Worm (Caenorhabditis elegans) whole organism, midembryonic: ENCODE results near the gene F26F4.6.

Source experiments
- T22C8.4 ChIP-seq: fragments of 200-800 bp; sonication (Bioruptor generic); IDR thresholded peaks from 2 replicates; pipeline ENCODE4 v1.3.6; 2022; ENCODE audit warnings: missing genetic modification characterization, missing compliant biosample characterization
- cog-1 ChIP-seq: sonication (generic microtip); optimal IDR thresholded peaks from 2 replicates; lab custom pipeline; 2016; ENCODE audit warnings: missing genetic modification characterization, missing compliant biosample characterization
- flt-1 ChIP-seq: fragments of 200-800 bp; sonication (Bioruptor generic); IDR thresholded peaks from 2 replicates; pipeline ENCODE4 v1.3.6; 2022; ENCODE audit warnings: missing genetic modification characterization, missing compliant biosample characterization
- klf-2 ChIP-seq: fragments of 200-800 bp; sonication (Bioruptor generic); conservative IDR thresholded peaks from 2 replicates; pipeline ENCODE4 v1.3.6; 2022; ENCODE audit warnings: missing genetic modification reagents, missing genetic modification characterization, missing compliant biosample characterization
- med-1 ChIP-seq: sonication (generic microtip); optimal IDR thresholded peaks from 2 replicates; lab custom pipeline; 2017; ENCODE audit warnings: missing genetic modification characterization, mild to moderate bottlenecking, missing compliant biosample characterization, antibody characterized with exemption, missing genetic modification reagents; ENCODE audit not compliant: insufficient read depth
- ref-1 ChIP-seq: fragments of 200-800 bp; sonication (Bioruptor generic); conservative IDR thresholded peaks from 2 replicates; pipeline ENCODE4 v1.3.6; 2022; ENCODE audit warnings: missing genetic modification reagents, missing genetic modification characterization, missing compliant biosample characterization
- tab-1 ChIP-seq: fragments of 200-800 bp; sonication (Bioruptor generic); IDR thresholded peaks from 2 replicates; pipeline ENCODE4 v1.3.6; 2022; ENCODE audit warnings: missing genetic modification characterization, missing compliant biosample characterization
- ztf-23 ChIP-seq: fragments of 200-800 bp; sonication (Bioruptor generic); IDR thresholded peaks from 2 replicates; pipeline ENCODE4 v1.3.6; 2022; ENCODE audit warnings: missing genetic modification reagents, missing genetic modification characterization, missing compliant biosample characterization
- ztf-29 ChIP-seq: fragments of 200-800 bp; sonication (Bioruptor generic); IDR thresholded peaks from 2 replicates; pipeline ENCODE4 v1.3.6; 2022; ENCODE audit warnings: missing genetic modification reagents, missing genetic modification characterization, missing compliant biosample characterization

The F26F4.6 gene

DNA sequence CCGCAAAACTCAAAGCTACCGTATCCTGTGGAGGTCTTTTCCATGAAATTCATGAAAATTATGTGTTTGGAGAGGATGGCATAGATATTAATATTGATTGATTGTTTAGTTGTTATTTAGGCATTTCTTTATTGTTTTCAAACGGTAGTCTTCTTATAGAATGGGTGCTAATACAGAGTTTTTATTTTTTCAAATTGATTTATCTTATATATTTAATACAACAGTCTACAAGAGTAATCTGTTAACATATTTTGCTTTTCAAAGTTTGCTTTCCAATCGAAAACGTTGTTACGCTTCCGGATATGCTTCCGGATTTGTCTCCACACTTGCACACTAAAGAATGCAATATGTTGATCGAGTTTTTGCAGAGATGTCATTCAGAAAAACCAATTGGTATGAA, 26.7 kb downstream of the F26F4.6 start, which contains the start of gene C35D10.17:
Gene C35D10.17 (plus strand): TSS at position 301 of the 400 bp plus-strand sequence.
- no peak for TF ChIP-seq cog-1 (tag; lab: Kevin White, UChicago)
- no peak for TF ChIP-seq tab-1 (GFP tag; lab: Robert Waterston, UW)

DNA sequence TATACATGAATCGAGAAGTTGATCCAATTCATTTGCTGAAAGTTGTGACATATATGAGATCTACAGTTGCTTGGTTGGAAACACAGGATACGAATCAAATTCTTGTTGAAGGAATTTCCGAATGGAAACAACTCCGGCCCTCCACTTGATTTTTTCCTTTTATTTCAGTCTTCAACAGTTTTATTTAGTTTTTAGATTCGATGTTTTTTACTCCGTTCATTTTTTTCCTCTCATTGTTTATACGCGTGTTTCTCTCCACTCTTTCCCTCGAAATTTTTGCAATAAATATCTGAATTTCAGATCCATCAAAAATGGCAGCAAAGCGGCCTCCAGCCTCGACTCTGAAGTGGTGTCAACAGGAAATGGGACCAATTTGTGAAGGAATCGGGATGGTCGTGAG, 30.3 kb downstream of the F26F4.6 start, which contains the start of gene coq-8:
Gene coq-8 (plus strand): TSS at position 301 of the 400 bp plus-strand sequence.
- TF ChIP-seq med-1 (GFP tag; lab: Kevin White, UChicago) (no peak), ref-1 (GFP tag; lab: Robert Waterston, UW) (no peak), tab-1 (GFP tag; lab: Robert Waterston, UW) (no peak), T22C8.4 (GFP tag; lab: Robert Waterston, UW) (no peak)

DNA sequence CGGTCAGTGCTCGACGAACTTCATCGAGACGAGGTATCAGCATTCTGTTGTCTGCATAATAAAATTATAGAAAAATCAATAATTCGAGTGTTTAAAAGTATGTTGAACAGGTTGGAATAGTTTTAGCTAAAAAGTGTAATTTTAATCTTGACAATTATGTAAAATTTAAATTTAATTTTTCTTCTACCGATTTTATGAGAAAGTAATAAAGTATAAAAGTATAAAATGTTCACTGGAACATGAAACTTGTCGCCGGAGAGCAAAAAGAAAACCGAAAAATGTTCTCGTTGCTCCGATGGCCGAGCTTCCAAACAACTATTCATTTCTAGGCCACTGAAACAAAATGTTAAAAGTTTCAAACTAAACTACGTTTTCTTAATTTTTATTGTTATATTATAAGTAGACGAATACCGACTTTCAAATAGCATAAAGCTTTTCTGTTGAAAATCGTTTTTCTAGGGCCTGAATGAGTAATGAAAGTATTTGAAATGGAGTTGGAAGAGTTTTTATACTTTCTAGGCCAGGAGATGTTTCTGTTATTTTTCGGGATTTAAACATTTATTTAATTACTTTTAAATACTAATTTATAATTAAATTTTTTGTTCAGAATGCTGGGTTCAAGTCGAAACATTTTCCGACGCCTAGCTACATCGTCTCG, 31.6 kb downstream of the F26F4.6 start, which contains the start of the genes C35D10.10 and C35D10.5:
Gene C35D10.10 (minus strand): TSS at position 51 of the 658 bp plus-strand sequence.
Gene C35D10.5 (plus strand): TSS at position 608 of the 658 bp plus-strand sequence.
- no peak for TF ChIP-seq tab-1 (GFP tag; lab: Robert Waterston, UW)
- no peak for TF ChIP-seq klf-2 (GFP tag; lab: Robert Waterston, UW)
- no peak for TF ChIP-seq ztf-23 (GFP tag; lab: Robert Waterston, UW)

DNA sequence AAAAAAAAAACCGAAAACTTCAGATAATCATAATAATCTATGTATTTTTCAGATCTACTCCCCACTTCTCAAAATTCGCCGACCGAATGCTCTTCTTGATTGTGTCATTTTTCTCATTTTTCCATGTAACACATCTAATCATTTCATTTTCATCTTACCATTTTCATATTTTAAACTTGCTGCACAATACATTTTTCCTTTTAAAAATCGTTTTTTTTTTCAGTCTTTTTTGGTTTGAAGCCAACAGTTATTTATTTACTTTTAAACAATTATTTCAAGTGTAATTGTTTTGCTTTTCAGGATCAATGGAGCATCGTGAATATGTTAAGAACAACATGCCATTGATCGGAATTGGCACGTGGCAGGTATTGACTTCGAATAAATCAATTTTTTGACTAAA, 34.4 kb downstream of the F26F4.6 start, which contains the start of gene C35D10.6:
Gene C35D10.6 (plus strand): TSS at position 301 of the 400 bp plus-strand sequence.
- no peak for TF ChIP-seq klf-2 (GFP tag; lab: Robert Waterston, UW)
- TF ChIP-seq cog-1 (tag; lab: Kevin White, UChicago), result no peak

DNA sequence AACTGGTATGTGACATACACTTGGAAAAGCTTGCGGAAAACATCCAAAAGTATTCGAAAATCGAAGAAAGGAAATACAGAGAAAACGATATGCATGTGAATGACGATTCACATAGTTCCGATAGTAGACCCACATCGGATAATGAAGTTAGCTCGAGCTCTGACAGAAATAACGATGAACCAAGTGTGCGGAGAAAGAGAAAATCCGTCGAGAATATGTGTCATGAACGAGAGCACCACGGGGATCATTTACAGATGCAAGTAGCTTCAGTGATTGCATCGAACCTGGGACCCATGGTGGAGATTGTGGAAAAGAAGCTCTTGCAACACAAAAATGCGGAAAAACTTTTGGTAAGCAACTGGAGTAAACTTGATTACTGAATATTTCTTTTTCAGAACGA, 36.4 kb downstream of the F26F4.6 start:
- TF ChIP-seq klf-2 (GFP tag; lab: Robert Waterston, UW) (no peak), ztf-29 (no peak)

DNA sequence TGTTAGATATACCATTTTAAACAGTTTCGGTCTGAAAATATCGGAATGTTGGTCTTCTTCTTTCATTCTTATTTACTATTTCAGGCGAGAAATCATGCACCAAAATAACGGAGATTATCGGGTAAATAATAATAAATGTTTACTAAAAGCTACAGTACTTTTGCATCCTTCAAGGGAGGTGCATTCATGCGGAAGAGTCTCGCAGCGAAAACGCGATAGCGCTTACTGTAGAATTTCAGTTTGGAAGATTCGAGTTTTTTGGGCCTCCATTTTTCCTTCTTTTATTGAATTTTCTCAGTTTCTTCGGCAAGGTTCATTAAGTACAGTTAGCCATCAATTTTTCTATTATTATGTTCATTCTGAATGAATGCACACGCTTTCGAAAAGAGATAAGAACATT, 37.3 kb downstream of the F26F4.6 start, which contains the start of gene C35D10.7:
Gene C35D10.7 (plus strand): TSS at position 85 of the 400 bp plus-strand sequence.
- no peak for TF ChIP-seq med-1 (GFP tag; lab: Kevin White, UChicago)
- no peak for TF ChIP-seq cog-1 (tag; lab: Kevin White, UChicago)
- TF ChIP-seq flt-1 (GFP tag; lab: Robert Waterston, UW), result no peak

DNA sequence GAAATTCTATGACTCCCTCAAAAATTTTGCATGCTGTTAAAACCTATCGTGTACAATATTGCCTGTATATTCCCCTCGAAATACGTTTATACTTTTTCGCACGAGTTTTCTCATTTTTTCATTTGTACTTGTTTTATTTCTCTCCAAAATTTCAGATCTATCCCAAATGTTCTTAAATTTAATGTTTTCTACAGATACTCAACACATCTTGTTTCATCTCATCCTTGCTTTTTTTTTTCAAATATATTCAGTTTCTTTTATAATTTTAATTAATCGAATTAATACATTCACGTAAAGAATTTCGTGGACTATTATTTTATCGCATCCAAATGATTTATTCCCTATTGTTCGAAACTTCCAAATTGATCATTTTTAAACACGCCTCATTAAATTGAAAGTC, 38.5 kb downstream of the F26F4.6 start, which contains the start of gene C35D10.8:
Gene C35D10.8 (plus strand): TSS at position 301 of the 400 bp plus-strand sequence.
- no peak for TF ChIP-seq med-1 (GFP tag; lab: Kevin White, UChicago)

DNA sequence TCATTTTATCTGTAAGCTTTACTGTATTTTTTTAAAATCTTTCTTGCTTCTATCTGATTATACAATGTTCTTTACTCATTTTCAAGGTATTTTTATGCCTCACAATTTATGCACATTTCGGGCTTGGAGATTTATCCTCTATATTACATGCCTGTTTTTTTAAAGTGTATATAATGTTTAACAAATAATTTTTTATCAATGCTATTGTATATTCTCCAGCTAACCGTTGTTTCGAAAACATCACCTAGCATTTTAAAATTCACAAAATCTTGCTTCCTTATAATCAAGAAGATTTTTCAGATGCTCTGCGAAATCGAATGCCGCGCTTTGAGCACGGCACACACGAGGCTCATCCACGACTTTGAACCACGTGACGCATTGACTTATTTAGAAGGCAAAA, 41.4 kb downstream of the F26F4.6 start, which contains the start of gene ced-4:
Gene ced-4 (plus strand): TSS at position 301 of the 400 bp plus-strand sequence.
- no peak for TF ChIP-seq cog-1 (tag; lab: Kevin White, UChicago)
- no peak for TF ChIP-seq med-1 (GFP tag; lab: Kevin White, UChicago)
- no peak for TF ChIP-seq klf-2 (GFP tag; lab: Robert Waterston, UW)
- TF ChIP-seq T22C8.4 (GFP tag; lab: Robert Waterston, UW), result no peak
- TF ChIP-seq ref-1 (GFP tag; lab: Robert Waterston, UW), result no peak
- no peak for TF ChIP-seq ztf-23 (GFP tag; lab: Robert Waterston, UW)
- no peak for TF ChIP-seq ztf-29
- TF ChIP-seq tab-1 (GFP tag; lab: Robert Waterston, UW), result no peak
- no peak for TF ChIP-seq flt-1 (GFP tag; lab: Robert Waterston, UW)

DNA sequence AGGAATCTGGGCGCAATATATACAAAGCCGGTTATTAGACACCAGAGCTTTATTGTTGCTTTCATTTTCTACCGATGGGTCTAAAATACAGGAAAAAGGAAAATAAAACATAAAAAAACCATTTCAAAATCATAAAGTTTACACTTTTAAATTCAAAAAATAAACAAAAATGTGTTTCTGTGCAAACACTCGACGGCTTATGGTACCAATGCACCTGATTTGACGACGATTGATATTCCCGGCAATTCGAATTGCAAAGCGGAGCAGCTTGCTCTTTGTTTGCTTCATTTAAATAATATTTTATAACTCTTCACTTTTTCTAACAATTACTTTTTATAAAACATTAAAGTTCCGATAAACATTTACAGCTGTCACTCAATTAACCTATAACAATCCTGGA, 43.3 kb downstream of the F26F4.6 start, which contains the start of gene F26A1.1:
Gene F26A1.1 (plus strand): TSS at position 369 of the 400 bp plus-strand sequence.
- TF ChIP-seq flt-1 (GFP tag; lab: Robert Waterston, UW) (no peak), tab-1 (GFP tag; lab: Robert Waterston, UW) (no peak), klf-2 (GFP tag; lab: Robert Waterston, UW) (no peak), med-1 (GFP tag; lab: Kevin White, UChicago) (no peak), ref-1 (GFP tag; lab: Robert Waterston, UW) (no peak), ztf-23 (GFP tag; lab: Robert Waterston, UW) (no peak), cog-1 (tag; lab: Kevin White, UChicago) (no peak), ztf-29 (no peak), T22C8.4 (GFP tag; lab: Robert Waterston, UW) (no peak)

DNA sequence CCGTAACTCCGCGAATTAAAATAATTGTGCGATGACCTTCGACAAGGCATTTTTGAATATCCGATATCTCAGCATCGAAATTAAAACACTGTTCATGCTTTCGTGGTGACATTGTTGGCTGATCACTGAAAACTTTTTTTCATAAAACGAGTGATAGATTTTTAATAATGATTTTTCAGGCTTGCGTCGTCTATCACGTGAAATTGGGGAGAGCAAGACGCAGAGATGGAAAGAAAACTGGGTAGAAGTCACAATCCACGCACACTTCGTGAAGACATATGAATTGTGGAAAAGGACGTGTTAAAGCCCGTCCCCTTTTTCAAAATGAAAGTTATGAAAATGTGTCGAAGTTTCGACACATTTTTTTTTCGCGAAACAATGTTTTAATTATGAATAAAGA, 43.7 kb downstream of the F26F4.6 start, which contains the start of gene nonu-1:
Gene nonu-1 (minus strand): TSS at position 169 of the 400 bp plus-strand sequence.
- TF ChIP-seq cog-1 (tag; lab: Kevin White, UChicago), result no peak
- TF ChIP-seq klf-2 (GFP tag; lab: Robert Waterston, UW), result no peak
- TF ChIP-seq tab-1 (GFP tag; lab: Robert Waterston, UW), result no peak
- no peak for TF ChIP-seq med-1 (GFP tag; lab: Kevin White, UChicago)
- no peak for TF ChIP-seq ztf-23 (GFP tag; lab: Robert Waterston, UW)
- TF ChIP-seq flt-1 (GFP tag; lab: Robert Waterston, UW), result no peak
- TF ChIP-seq T22C8.4 (GFP tag; lab: Robert Waterston, UW), result no peak
- no peak for TF ChIP-seq ztf-29
- no peak for TF ChIP-seq ref-1 (GFP tag; lab: Robert Waterston, UW)
